Fruit fly (Drosophila melanogaster): ENCODE data around the gene CG14260.

dm6 chr3R:27233398-27233797 lies 31.9 kb upstream of the CG14260 start, which contains the start of gene CG31068:
- TF ChIP-seq kay (GFP tag; ENCODE audit: borderline replicate concordance) (no peak), bab1 (GFP tag; optimal IDR thresholded peaks at IDR 0.05) (no peak), tj (GFP tag; optimal IDR thresholded peaks at IDR 0.05) (no peak), toe (GFP tag; optimal IDR thresholded peaks at IDR 0.05) (no peak), Mnt (GFP tag; optimal IDR thresholded peaks at IDR 0.05) (no peak), Clk (GFP tag; optimal IDR thresholded peaks at IDR 0.05) (no peak), CG5204 (GFP tag; optimal IDR thresholded peaks at IDR 0.05) (no peak), CG7045 (GFP tag; optimal IDR thresholded peaks at IDR 0.05) (no peak), cic (GFP tag; optimal IDR thresholded peaks at IDR 0.05) (no peak), CG1620 (GFP tag; optimal IDR thresholded peaks at IDR 0.05) (no peak), CG33017 (tag; optimal IDR thresholded peaks at IDR 0.05) (no peak), CG11617 (GFP tag; optimal IDR thresholded peaks at IDR 0.05) (no peak)
